Fruit fly (Drosophila melanogaster) Kc167 (cell line): Measurements from ENCODE around the gene Ldsdh1.

Experiments
- h ChIP-seq: fragments of >200 bp; optimal IDR thresholded peaks from 3 replicates; lab custom pipeline; 2018; ENCODE audit warnings: missing external identifiers
- psq ChIP-seq: fragments of >200 bp; optimal IDR thresholded peaks from 2 replicates; lab custom pipeline; 2017; ENCODE audit warnings: missing external identifiers

- TF ChIP-seq h (lab: Kevin White, UChicago) (no peak), psq (lab: Kevin White, UChicago) (no peak)
Observed at dm6 chrX:8126149-8126548, 44.7 kb upstream of the Ldsdh1 start.
